Fruit fly (Drosophila melanogaster) S2 (cell line): ENCODE results near the gene ver.

Experiments
- CG8478 ChIP-seq: fragments of >200 bp; optimal IDR thresholded peaks from 2 replicates; lab custom pipeline; 2018
- CTCF ChIP-seq, 2 experiments: fragments of >200 bp; optimal IDR thresholded peaks; 2 replicates each; lab custom pipeline; 2018

DNA sequence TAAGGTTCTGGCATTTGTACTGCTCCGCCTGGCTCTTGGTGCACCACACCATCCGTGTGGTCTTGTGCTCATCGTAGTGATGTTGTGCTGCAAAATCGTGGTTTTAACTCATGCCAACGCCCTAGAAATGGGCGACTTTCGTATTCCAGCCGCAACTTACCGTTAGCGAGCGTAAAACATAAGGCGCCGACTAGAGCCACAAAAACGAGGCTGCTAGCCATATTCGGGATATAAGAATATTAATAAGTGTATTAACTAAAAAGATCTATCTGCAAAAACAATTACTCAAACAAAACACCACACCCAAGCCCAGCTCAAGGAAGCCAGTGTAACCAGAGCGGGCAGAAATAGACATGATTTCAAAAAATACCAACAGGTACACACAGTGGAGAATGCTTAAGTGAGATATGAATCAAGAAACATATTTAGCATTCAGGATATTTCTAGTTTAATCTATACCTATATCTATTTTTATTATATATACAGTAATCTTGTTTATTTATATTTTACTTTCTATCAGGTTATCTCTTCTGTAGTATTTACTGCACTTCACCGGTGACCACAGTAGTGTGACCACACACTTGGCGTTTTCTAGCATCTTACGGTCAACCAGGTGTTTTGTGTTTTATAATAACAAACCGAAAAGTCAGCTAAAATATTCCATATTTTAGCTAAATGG lies 9.7 kb downstream of the ver start, which contains the start of the genes Tsf2 and CG34242:
- no peak for TF ChIP-seq CTCF (optimal IDR thresholded peaks at IDR 0.05; lab: Kevin White, UChicago)
- TF ChIP-seq CG8478 (lab: Kevin White, UChicago): no peak
